Worm (Caenorhabditis elegans): ENCODE measurements around the gene F54D10.4.

ce11 chrII:3795323-3795722 is 11.5 kb downstream of the F54D10.4 start, which contains the start of gene Y8A9A.2:
- TF ChIP-seq him-1 (tag; optimal IDR thresholded peaks at IDR 0.05), result no peak
- no peak for TF ChIP-seq W03F9.2 (tag; optimal IDR thresholded peaks at IDR 0.05)
- TF ChIP-seq dao-5 (tag; optimal IDR thresholded peaks at IDR 0.05), result no peak

Measured in whole organism, L4/young adult.